Worm (Caenorhabditis elegans) whole organism, late embryonic: ENCODE results near the gene M199.134.
"Not testable (repeated sequence)": the region's sequence is repeated elsewhere in the genome, so short reads cannot be mapped to it uniquely, and the experiment has no call there.

Experiments used
- C08G9.2 ChIP-seq: sonication (generic microtip); optimal IDR thresholded peaks from 2 replicates; lab custom pipeline; 2016; ENCODE audit warnings: mild to moderate bottlenecking, missing genetic modification characterization, moderate library complexity, missing compliant biosample characterization
- C38D4.7 ChIP-seq: fragments of 200-800 bp; sonication (Bioruptor generic); optimal IDR thresholded peaks from 2 replicates; lab custom pipeline; 2018; ENCODE audit warnings: mild to moderate bottlenecking, missing genetic modification characterization, moderate library complexity, missing compliant biosample characterization
- F13H6.1 ChIP-seq: sonication (generic microtip); optimal IDR thresholded peaks from 2 replicates; lab custom pipeline; 2016; ENCODE audit warnings: missing genetic modification characterization, missing compliant biosample characterization
- K02D7.2 ChIP-seq: sonication (generic microtip); optimal IDR thresholded peaks from 2 replicates; lab custom pipeline; 2017; ENCODE audit warnings: mild to moderate bottlenecking, missing genetic modification characterization, missing compliant biosample characterization
- K09A11.1 ChIP-seq: sonication (generic microtip); optimal IDR thresholded peaks from 2 replicates; lab custom pipeline; 2017; ENCODE audit warnings: antibody characterized with exemption, mild to moderate bottlenecking, missing genetic modification characterization, missing compliant biosample characterization; ENCODE audit not compliant: insufficient read depth
- T23F11.4 ChIP-seq: fragments of 200-800 bp; sonication (Bioruptor generic); optimal IDR thresholded peaks from 2 replicates; lab custom pipeline; 2018; ENCODE audit warnings: mild to moderate bottlenecking, missing genetic modification characterization, missing compliant biosample characterization
- ahr-1 ChIP-seq: sonication (generic microtip); optimal IDR thresholded peaks from 2 replicates; lab custom pipeline; 2016; ENCODE audit warnings: missing genetic modification characterization, missing compliant biosample characterization
- ama-1 ChIP-seq: fragments of 150-350 bp; optimal IDR thresholded peaks from 2 replicates; lab custom pipeline; 2014
- ceh-14 ChIP-seq: sonication (generic microtip); optimal IDR thresholded peaks from 2 replicates; lab custom pipeline; 2016; ENCODE audit warnings: missing genotype, missing genetic modification characterization, missing compliant biosample characterization
- ceh-18 ChIP-seq: sonication (generic microtip); optimal IDR thresholded peaks from 2 replicates; lab custom pipeline; 2016; ENCODE audit warnings: missing genetic modification characterization, missing compliant biosample characterization
- ceh-22 ChIP-seq: sonication (generic microtip); optimal IDR thresholded peaks from 2 replicates; lab custom pipeline; 2017; ENCODE audit warnings: missing biosample characterization, missing genetic modification characterization
- ceh-48 ChIP-seq: sonication (generic microtip); optimal IDR thresholded peaks from 2 replicates; lab custom pipeline; 2016; ENCODE audit warnings: missing genetic modification characterization, inconsistent platforms, missing compliant biosample characterization
- che-1 ChIP-seq: sonication (generic microtip); optimal IDR thresholded peaks from 2 replicates; lab custom pipeline; 2016; ENCODE audit warnings: mild to moderate bottlenecking, missing genetic modification characterization, missing compliant biosample characterization
- elt-2 ChIP-seq: sonication (generic microtip); optimal IDR thresholded peaks from 2 replicates; lab custom pipeline; 2016; ENCODE audit warnings: missing genetic modification reagents, missing genetic modification characterization, missing compliant biosample characterization
- elt-4 ChIP-seq: sonication (generic microtip); optimal IDR thresholded peaks from 2 replicates; lab custom pipeline; 2016; ENCODE audit warnings: missing genetic modification characterization, missing compliant biosample characterization
- ets-4 ChIP-seq: sonication (generic microtip); optimal IDR thresholded peaks from 2 replicates; lab custom pipeline; 2016; ENCODE audit warnings: missing genetic modification characterization, missing compliant biosample characterization
- fax-1 ChIP-seq: sonication (generic microtip); optimal IDR thresholded peaks from 2 replicates; lab custom pipeline; 2016; ENCODE audit warnings: missing genotype, missing genetic modification characterization, missing compliant biosample characterization
- fkh-10 ChIP-seq: fragments of 150-350 bp; optimal IDR thresholded peaks from 2 replicates; lab custom pipeline; 2014; ENCODE audit warnings: missing biosample characterization, missing genetic modification reagents, missing genetic modification characterization
- hlh-15 ChIP-seq: sonication (generic microtip); optimal IDR thresholded peaks from 2 replicates; lab custom pipeline; 2016; ENCODE audit warnings: missing genetic modification characterization, missing compliant biosample characterization
- hlh-30 ChIP-seq: sonication (generic microtip); optimal IDR thresholded peaks from 2 replicates; lab custom pipeline; 2017; ENCODE audit warnings: antibody characterized with exemption, missing genetic modification characterization, missing compliant biosample characterization; ENCODE audit not compliant: insufficient read depth
- lin-11 ChIP-seq: fragments of 200-800 bp; sonication (Bioruptor generic); optimal IDR thresholded peaks from 2 replicates; lab custom pipeline; 2018; ENCODE audit warnings: mild to moderate bottlenecking, missing genetic modification characterization, missing compliant biosample characterization
- nhr-11 ChIP-seq: fragments of 150-350 bp; optimal IDR thresholded peaks from 2 replicates; lab custom pipeline; 2014; ENCODE audit warnings: missing biosample characterization, missing genetic modification characterization
- npax-4 ChIP-seq: sonication (generic microtip); optimal IDR thresholded peaks from 2 replicates; lab custom pipeline; 2016; ENCODE audit warnings: missing genetic modification characterization, missing compliant biosample characterization
- odd-2 ChIP-seq: sonication (generic microtip); optimal IDR thresholded peaks from 2 replicates; lab custom pipeline; 2017; ENCODE audit warnings: antibody characterized with exemption, mild to moderate bottlenecking, missing genetic modification characterization, missing compliant biosample characterization
- pag-3 ChIP-seq: sonication (generic microtip); optimal IDR thresholded peaks from 2 replicates; lab custom pipeline; 2016; ENCODE audit warnings: missing compliant biosample characterization, missing genetic modification characterization, borderline replicate concordance
- pat-9 ChIP-seq: fragments of 200-800 bp; sonication (Bioruptor generic); optimal IDR thresholded peaks from 2 replicates; lab custom pipeline; 2018; ENCODE audit warnings: mild to moderate bottlenecking, missing genetic modification characterization, moderate library complexity, missing compliant biosample characterization
- pax-1 ChIP-seq: fragments of 150-350 bp; optimal IDR thresholded peaks from 2 replicates; lab custom pipeline; 2014; ENCODE audit warnings: missing biosample characterization, missing genetic modification characterization
- ref-2 ChIP-seq: sonication (generic microtip); optimal IDR thresholded peaks from 2 replicates; lab custom pipeline; 2016; ENCODE audit warnings: missing genetic modification characterization, missing compliant biosample characterization
- sdc-2 ChIP-seq: sonication (generic microtip); optimal IDR thresholded peaks from 2 replicates; lab custom pipeline; 2016; ENCODE audit warnings: missing genotype, missing genetic modification characterization, missing compliant biosample characterization
- sox-4 ChIP-seq: sonication (generic microtip); optimal IDR thresholded peaks from 2 replicates; lab custom pipeline; 2017; ENCODE audit warnings: mild to moderate bottlenecking, missing genetic modification characterization, inconsistent platforms, missing compliant biosample characterization
- syd-9 ChIP-seq: sonication (generic microtip); optimal IDR thresholded peaks from 2 replicates; lab custom pipeline; 2016; ENCODE audit warnings: mild to moderate bottlenecking, missing genetic modification characterization, moderate library complexity, missing compliant biosample characterization
- tbx-2 ChIP-seq: sonication (generic microtip); optimal IDR thresholded peaks from 2 replicates; lab custom pipeline; 2016; ENCODE audit warnings: missing genetic modification characterization, missing compliant biosample characterization
- ttx-3 ChIP-seq: sonication (generic microtip); optimal IDR thresholded peaks from 2 replicates; lab custom pipeline; 2016; ENCODE audit warnings: missing genetic modification reagents, missing genetic modification characterization, missing compliant biosample characterization
- unc-3 ChIP-seq, 2 experiments: fragments of 200-800 bp in 1 of 2; sonication (Bioruptor generic) in 1 of 2; sonication (generic microtip) in 1 of 2; conservative IDR thresholded peaks in 1 of 2; optimal IDR thresholded peaks in 1 of 2; 2 replicates each; pipeline versions ENCODE4 v1.3.6 to Lab custom; 2016 to 2022; ENCODE audit warnings: missing compliant biosample characterization in 2 of 2, missing genetic modification characterization in 2 of 2, missing genetic modification reagents in 1 of 2
- unc-42 ChIP-seq: sonication (generic microtip); optimal IDR thresholded peaks from 2 replicates; lab custom pipeline; 2016; ENCODE audit warnings: missing genotype, missing genetic modification characterization, missing compliant biosample characterization
- unc-86 ChIP-seq: sonication (generic microtip); optimal IDR thresholded peaks from 2 replicates; lab custom pipeline; 2016; ENCODE audit warnings: missing genetic modification characterization, missing compliant biosample characterization
- zip-5 ChIP-seq: sonication (generic microtip); optimal IDR thresholded peaks from 2 replicates; lab custom pipeline; 2016; ENCODE audit warnings: missing genetic modification characterization, missing compliant biosample characterization
- ztf-16 ChIP-seq: sonication (generic microtip); optimal IDR thresholded peaks from 2 replicates; lab custom pipeline; 2017; ENCODE audit warnings: missing genetic modification characterization, missing compliant biosample characterization

M199.134 gene

DNA sequence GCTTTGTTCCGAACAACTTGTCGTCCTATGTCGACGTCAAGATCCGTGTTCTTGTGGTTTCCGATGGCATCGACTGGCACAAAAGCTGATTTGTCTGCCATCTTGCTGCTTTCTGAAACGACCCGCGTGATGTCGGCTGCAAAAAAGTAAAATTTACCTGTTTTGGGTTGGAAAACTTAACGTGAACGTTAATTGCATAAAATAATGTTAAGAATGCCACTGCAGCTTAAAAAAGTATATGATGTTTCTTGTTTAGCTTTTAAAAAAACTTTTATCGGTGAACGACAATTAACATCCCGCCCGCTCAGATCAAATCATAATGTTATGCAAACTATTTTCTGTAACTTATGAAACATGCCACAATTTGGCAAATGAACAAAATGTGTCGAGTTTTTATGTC is 20.9 kb upstream of the M199.134 start, which contains the start of gene M199.8:
Gene M199.8 (minus strand): TSS at position 101 of the 400 bp plus-strand sequence.
- TF ChIP-seq ref-2 (tag; lab: Kevin White, UChicago); pat-9; K09A11.1: not testable (repeated sequence)
- TF ChIP-seq, all 69 proteins: peak for 0; not testable (repeated sequence) for 69

DNA sequence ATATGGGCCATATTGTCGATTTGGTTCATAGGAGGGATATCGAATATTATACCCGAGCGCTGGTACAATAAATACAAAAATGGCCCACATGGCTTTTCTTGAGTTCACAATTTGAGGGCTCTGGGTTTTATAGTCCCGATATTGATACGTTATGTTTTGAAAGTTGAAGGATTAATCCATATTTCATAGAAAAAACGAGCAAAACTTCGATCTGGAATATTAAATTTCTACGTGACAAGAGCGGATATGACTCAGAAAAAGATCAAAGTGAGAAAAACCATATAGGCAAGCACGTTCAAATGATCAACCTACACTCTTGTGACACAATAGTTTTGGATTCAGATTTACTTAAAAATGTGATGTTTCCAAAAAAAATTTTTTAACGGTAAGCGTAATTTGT is 18.7 kb upstream of the M199.134 start, which contains the start of gene col-135:
Gene col-135 (minus strand): TSS at position 101 of the 400 bp plus-strand sequence.
- no peak for TF ChIP-seq ceh-22 (tag; lab: Kevin White, UChicago)
- no peak for TF ChIP-seq ceh-14 (tag; lab: Kevin White, UChicago)
- no peak for TF ChIP-seq hlh-15 (tag; lab: Kevin White, UChicago)
- TF ChIP-seq F13H6.1, result no peak
- no peak for TF ChIP-seq zip-5 (tag; lab: Kevin White, UChicago)
- no peak for TF ChIP-seq fax-1 (tag; lab: Kevin White, UChicago)
- no peak for TF ChIP-seq T23F11.4 (GFP tag; lab: Kevin White, UChicago)
- TF ChIP-seq elt-2, result no peak
- no peak for TF ChIP-seq ama-1 (lab: Kevin White, UChicago)
- no peak for TF ChIP-seq ttx-3 (tag; lab: Kevin White, UChicago)
- no peak for TF ChIP-seq odd-2 (tag; lab: Kevin White, UChicago)
- no peak for TF ChIP-seq ahr-1
- no peak for TF ChIP-seq che-1 (tag; lab: Kevin White, UChicago)
- TF ChIP-seq lin-11 (tag; lab: Kevin White, UChicago), result no peak

DNA sequence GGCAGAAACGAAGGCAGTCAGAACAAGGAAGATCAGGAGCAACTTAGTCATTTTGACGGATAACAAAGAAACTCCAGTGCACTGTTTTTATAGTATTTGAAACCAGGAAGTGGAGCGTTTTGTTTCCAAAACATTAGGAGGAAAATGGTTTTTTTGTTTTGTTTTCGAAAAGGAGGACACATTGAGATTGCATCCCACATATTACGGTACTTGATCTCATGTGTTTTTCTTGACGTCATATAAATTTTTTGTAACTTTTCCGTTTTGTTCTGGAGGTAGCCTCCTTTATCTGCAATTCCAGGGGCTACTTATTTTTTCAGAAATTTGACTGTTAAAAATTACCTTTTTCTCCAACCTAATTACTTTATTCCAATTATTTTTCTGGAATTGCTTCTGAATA is 14.7 kb upstream of the M199.134 start, which contains the start of gene M199.9:
Gene M199.9 (minus strand): TSS at position 101 of the 400 bp plus-strand sequence.
- TF ChIP-seq unc-3 (GFP tag; conservative IDR thresholded peaks at IDR 0.05; lab: Robert Waterston, UW), result no peak
- no peak for TF ChIP-seq unc-3 (tag; optimal IDR thresholded peaks at IDR 0.05; lab: Kevin White, UChicago)
- TF ChIP-seq ets-4, result no peak
- no peak for TF ChIP-seq C08G9.2 (tag; lab: Kevin White, UChicago)
- TF ChIP-seq elt-2, result no peak
- no peak for TF ChIP-seq pax-1 (tag; lab: Kevin White, UChicago)
- TF ChIP-seq pat-9, result no peak
- TF ChIP-seq sox-4 (tag; lab: Kevin White, UChicago), result no peak
- no peak for TF ChIP-seq sdc-2 (tag; lab: Kevin White, UChicago)
- TF ChIP-seq hlh-30 (tag; lab: Kevin White, UChicago), result no peak
- TF ChIP-seq tbx-2 (tag; lab: Kevin White, UChicago), result no peak
- no peak for TF ChIP-seq unc-86 (tag; lab: Kevin White, UChicago)
- TF ChIP-seq pag-3, result no peak
- no peak for TF ChIP-seq K02D7.2 (tag; lab: Kevin White, UChicago)
- TF ChIP-seq unc-42, result no peak
- TF ChIP-seq nhr-11 (tag; lab: Kevin White, UChicago), result no peak
- TF ChIP-seq elt-4 (tag; lab: Kevin White, UChicago), result no peak
- no peak for TF ChIP-seq K09A11.1
- TF ChIP-seq npax-4 (tag; lab: Kevin White, UChicago), result no peak
- no peak for TF ChIP-seq syd-9 (tag; lab: Kevin White, UChicago)

DNA sequence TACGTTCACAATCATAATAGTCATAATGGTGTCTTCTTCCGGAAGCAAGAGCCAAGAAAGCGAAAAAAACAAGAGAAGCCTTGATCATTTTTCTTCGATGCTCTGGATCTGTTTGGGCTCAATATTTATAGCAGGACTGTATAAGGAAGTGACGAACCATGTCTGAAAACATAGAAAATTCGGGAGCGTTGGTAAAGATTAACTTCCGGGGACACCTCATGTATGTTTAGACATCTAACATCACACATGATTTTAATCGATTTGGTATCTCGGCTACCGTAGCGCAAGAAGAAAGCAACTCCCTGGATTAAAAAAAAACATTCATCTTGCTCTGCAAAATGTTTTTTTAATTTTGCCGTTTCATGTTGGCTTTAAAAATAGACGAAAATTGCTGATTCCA is 13.0 kb upstream of the M199.134 start, which contains the start of gene clec-190:
Gene clec-190 (minus strand): TSS at position 101 of the 400 bp plus-strand sequence.
- TF ChIP-seq ztf-16 (tag; lab: Kevin White, UChicago) (no peak), ceh-18 (tag; lab: Kevin White, UChicago) (no peak), ceh-48 (tag; lab: Kevin White, UChicago) (no peak), C08G9.2 (tag; lab: Kevin White, UChicago) (no peak), ets-4 (no peak), C38D4.7 (GFP tag; lab: Kevin White, UChicago) (no peak), fkh-10 (no peak), sdc-2 (tag; lab: Kevin White, UChicago) (no peak)
